Worm (Caenorhabditis elegans): ENCODE results near the gene cest-16.

ce11 chrX:6253160-6253559, 46.6 kb upstream of the cest-16 start:
- TF ChIP-seq T22C8.4 (GFP tag; IDR thresholded peaks at IDR 0.05), result no peak
- TF ChIP-seq cog-1 (tag; optimal IDR thresholded peaks at IDR 0.05), result no peak
- no peak for TF ChIP-seq ztf-29 (GFP tag; IDR thresholded peaks at IDR 0.05)
- TF ChIP-seq flt-1 (GFP tag; IDR thresholded peaks at IDR 0.05), result no peak; the same call in 1 of the 2 replicates
- no peak for TF ChIP-seq klf-2 (GFP tag; conservative IDR thresholded peaks at IDR 0.05)
- TF ChIP-seq med-1 (GFP tag; optimal IDR thresholded peaks at IDR 0.05; ENCODE audit: insufficient read depth), result no peak
- no peak for TF ChIP-seq tab-1 (GFP tag; IDR thresholded peaks at IDR 0.05)
- TF ChIP-seq ref-1 (GFP tag; conservative IDR thresholded peaks at IDR 0.05), result no peak
- no peak for TF ChIP-seq ztf-23 (GFP tag; IDR thresholded peaks at IDR 0.05)
